Worm (Caenorhabditis elegans): Measurements from ENCODE around the gene K10D2.5.

Gene K10D2.5

ce11 chrIII:5181217-5181616 lies 8.7 kb downstream of the K10D2.5 start (continued):
- TF ChIP-seq aptf-3 (GFP tag; IDR thresholded peaks at IDR 0.05) (no peak), lin-26 (GFP tag; IDR thresholded peaks at IDR 0.05) (0 out of 2 replicates have a peak, but pooled peaks have one; percentile 47), pha-4 (tag; optimal IDR thresholded peaks at IDR 0.05) (no peak), snpc-3.4 (tag; optimal IDR thresholded peaks at IDR 0.05) (no peak), F33H1.4 (GFP tag; IDR thresholded peaks at IDR 0.05) (peak; percentile 26; the same call in 1 of the 2 replicates), F37B4.10 (GFP tag; IDR thresholded peaks at IDR 0.05) (no peak), Y53G8AR.9 (GFP tag; conservative IDR thresholded peaks at IDR 0.05) (no peak), attf-5 (GFP tag; optimal IDR thresholded peaks at IDR 0.05) (no peak), ceh-79 (tag; optimal IDR thresholded peaks at IDR 0.05) (no peak), zim-3 (tag; optimal IDR thresholded peaks at IDR 0.05) (no peak), lag-1 (GFP tag; IDR thresholded peaks at IDR 0.05) (no peak), B0336.3 (GFP tag; IDR thresholded peaks at IDR 0.05) (no peak), egl-18 (GFP tag; IDR thresholded peaks at IDR 0.05) (no peak), K11D2.4 (GFP tag; IDR thresholded peaks at IDR 0.05) (no peak), tlf-1 (GFP tag; optimal IDR thresholded peaks at IDR 0.05) (peak; percentile 52), atf-7 (tag; optimal IDR thresholded peaks at IDR 0.05) (no peak), F23B12.7 (tag; optimal IDR thresholded peaks at IDR 0.05; ENCODE audit: insufficient read depth) (no peak), lin-40 (tag; optimal IDR thresholded peaks at IDR 0.05) (no peak), lin-54 (GFP tag; optimal IDR thresholded peaks at IDR 0.05) (peak; percentile 45), let-607 (tag; optimal IDR thresholded peaks at IDR 0.05) (no peak), ekl-4 (GFP tag; IDR thresholded peaks at IDR 0.05) (peak; percentile 54; the same call in 1 of the 2 replicates), pbrm-1 (GFP tag; IDR thresholded peaks at IDR 0.05) (no peak), xnd-1 (tag; optimal IDR thresholded peaks at IDR 0.05) (peak; percentile 64), Y95B8A.8 (GFP tag; IDR thresholded peaks at IDR 0.05) (no peak), K12H6.12 (tag; optimal IDR thresholded peaks at IDR 0.05) (no peak), attf-6 (GFP tag; IDR thresholded peaks at IDR 0.05) (no peak), madf-8 (GFP tag; conservative IDR thresholded peaks at IDR 0.05) (peak; percentile 68), tbp1 (GFP tag; optimal IDR thresholded peaks at IDR 0.05) (no peak), B0019.2 (GFP tag; conservative IDR thresholded peaks at IDR 0.05) (no peak), dox-1 (GFP tag; IDR thresholded peaks at IDR 0.05) (peak; percentile 66), ztf-28 (GFP tag; IDR thresholded peaks at IDR 0.05) (no peak)

ce11 chrIII:5181641-5182040 lies 9.1 kb downstream of the K10D2.5 start:
- no peak for TF ChIP-seq die-1 (tag; optimal IDR thresholded peaks at IDR 0.05)
- TF ChIP-seq D2030.7 (GFP tag; IDR thresholded peaks at IDR 0.05) = no peak
- peak; percentile 74; the same call in 1 of the 2 replicates for TF ChIP-seq hmg-1.2 (GFP tag; IDR thresholded peaks at IDR 0.05)

ce11 chrIII:5183372-5183771 lies 10.9 kb downstream of the K10D2.5 start:
- no peak for TF ChIP-seq pha-4 (tag; optimal IDR thresholded peaks at IDR 0.05)
- TF ChIP-seq F57A8.1 (GFP tag; optimal IDR thresholded peaks at IDR 0.05) = no peak
- no peak for TF ChIP-seq B0035.1 (tag; optimal IDR thresholded peaks at IDR 0.05)
- TF ChIP-seq lin-35 (GFP tag; optimal IDR thresholded peaks at IDR 0.05) = no peak
- TF ChIP-seq T07F8.4 (tag; optimal IDR thresholded peaks at IDR 0.05) = no peak
- TF ChIP-seq Y95B8A.8 (GFP tag; IDR thresholded peaks at IDR 0.05) = no peak
- no peak for TF ChIP-seq him-1 (tag; optimal IDR thresholded peaks at IDR 0.05)
- TF ChIP-seq zfh-2 (GFP tag; conservative IDR thresholded peaks at IDR 0.05) = no peak
- no peak for TF ChIP-seq B0261.1 (tag; optimal IDR thresholded peaks at IDR 0.05)

Data from whole organism, young adult.